Worm (Caenorhabditis elegans) whole organism, L3 larva: ENCODE results near the gene dsh-1.

Source experiments
- R02D3.7 ChIP-seq: fragments of 150-350 bp; optimal IDR thresholded peaks from 2 replicates; lab custom pipeline; 2014; ENCODE audit warnings: missing biosample characterization, missing genetic modification characterization
- ZK546.5 ChIP-seq: sonication (generic microtip); optimal IDR thresholded peaks from 2 replicates; lab custom pipeline; 2017; ENCODE audit warnings: missing biosample characterization, missing genetic modification characterization
- aly-2 ChIP-seq: fragments of 150-350 bp; optimal IDR thresholded peaks from 2 replicates; lab custom pipeline; 2014; ENCODE audit warnings: missing biosample characterization, missing genetic modification characterization
- ama-1 ChIP-seq: fragments of 150-350 bp; optimal IDR thresholded peaks from 2 replicates; lab custom pipeline; 2018
- ceh-28 ChIP-seq: fragments of 150-350 bp; optimal IDR thresholded peaks from 2 replicates; lab custom pipeline; 2014; ENCODE audit warnings: missing biosample characterization, missing genetic modification reagents, missing genetic modification characterization
- daf-12 ChIP-seq: fragments of 150-350 bp; optimal IDR thresholded peaks from 2 replicates; lab custom pipeline; 2014; ENCODE audit warnings: missing biosample characterization, missing genetic modification reagents, missing genetic modification characterization
- egl-27 ChIP-seq: sonication (generic microtip); optimal IDR thresholded peaks from 4 replicates; lab custom pipeline; 2017; ENCODE audit warnings: missing biosample characterization, missing genetic modification reagents, missing genetic modification characterization
- egl-5 ChIP-seq: fragments of 150-350 bp; optimal IDR thresholded peaks from 2 replicates; lab custom pipeline; 2017; ENCODE audit warnings: missing biosample characterization, missing genetic modification reagents, missing genetic modification characterization, inconsistent platforms
- elt-1 ChIP-seq: fragments of 150-350 bp; optimal IDR thresholded peaks from 2 replicates; lab custom pipeline; 2014; ENCODE audit warnings: missing biosample characterization, missing genetic modification characterization
- elt-2 ChIP-seq: sonication (generic microtip); optimal IDR thresholded peaks from 2 replicates; lab custom pipeline; 2016; ENCODE audit warnings: missing genetic modification reagents, mild to moderate bottlenecking, missing genetic modification characterization, missing compliant biosample characterization
- eor-1 ChIP-seq, 2 experiments: fragments of 150-350 bp; optimal IDR thresholded peaks; 2 replicates each; lab custom pipeline; 2014 to 2018; ENCODE audit warnings: missing biosample characterization in 2 of 2, missing genetic modification characterization in 2 of 2
- fkh-10 ChIP-seq: sonication (generic microtip); optimal IDR thresholded peaks from 2 replicates; lab custom pipeline; 2017; ENCODE audit warnings: missing biosample characterization, missing genetic modification reagents, missing genetic modification characterization
- fkh-2 ChIP-seq: fragments of 150-350 bp; optimal IDR thresholded peaks from 2 replicates; lab custom pipeline; 2014; ENCODE audit warnings: missing biosample characterization, missing genetic modification reagents, missing genetic modification characterization
- fos-1 ChIP-seq: fragments of 150-350 bp; optimal IDR thresholded peaks from 2 replicates; lab custom pipeline; 2014; ENCODE audit warnings: missing biosample characterization, missing genetic modification characterization
- hmg-11 ChIP-seq: sonication (generic microtip); optimal IDR thresholded peaks from 2 replicates; lab custom pipeline; 2016; ENCODE audit warnings: missing genetic modification characterization, missing compliant biosample characterization
- lin-15B ChIP-seq: fragments of 150-350 bp; optimal IDR thresholded peaks from 2 replicates; lab custom pipeline; 2014; ENCODE audit warnings: missing biosample characterization, missing genetic modification characterization
- lin-39 ChIP-seq: fragments of 150-350 bp; optimal IDR thresholded peaks from 2 replicates; lab custom pipeline; 2018; ENCODE audit warnings: missing biosample characterization, missing genetic modification reagents, missing genetic modification characterization
- lsy-12 ChIP-seq: sonication (generic microtip); optimal IDR thresholded peaks from 2 replicates; lab custom pipeline; 2016; ENCODE audit warnings: mild to moderate bottlenecking, missing genetic modification characterization, missing compliant biosample characterization
- mdl-1 ChIP-seq: fragments of 150-350 bp; optimal IDR thresholded peaks from 2 replicates; lab custom pipeline; 2014; ENCODE audit warnings: missing biosample characterization, missing genetic modification characterization
- mml-1 ChIP-seq: fragments of 150-350 bp; sonication (generic microtip); optimal IDR thresholded peaks from 3 replicates; lab custom pipeline; 2014; ENCODE audit warnings: missing biosample characterization, missing genetic modification characterization
- nfya-1 ChIP-seq: sonication (generic microtip); optimal IDR thresholded peaks from 2 replicates; lab custom pipeline; 2017; ENCODE audit warnings: missing genetic modification characterization, mild to moderate bottlenecking, missing compliant biosample characterization, antibody characterized with exemption, moderate library complexity; ENCODE audit not compliant: insufficient read depth
- nhr-11 ChIP-seq: fragments of 150-350 bp; optimal IDR thresholded peaks from 2 replicates; lab custom pipeline; 2014; ENCODE audit warnings: missing biosample characterization, missing genetic modification characterization
- nhr-12 ChIP-seq: fragments of 150-350 bp; optimal IDR thresholded peaks from 2 replicates; lab custom pipeline; 2014; ENCODE audit warnings: missing biosample characterization, missing genetic modification characterization
- nhr-23 ChIP-seq: fragments of 150-350 bp; optimal IDR thresholded peaks from 2 replicates; lab custom pipeline; 2014; ENCODE audit warnings: missing biosample characterization, missing genetic modification reagents, missing genetic modification characterization
- nhr-237 ChIP-seq: fragments of 150-350 bp; optimal IDR thresholded peaks from 2 replicates; lab custom pipeline; 2014; ENCODE audit warnings: missing biosample characterization, missing genetic modification characterization
- nhr-25 ChIP-seq: sonication (generic microtip); optimal IDR thresholded peaks from 2 replicates; lab custom pipeline; 2017; ENCODE audit warnings: missing biosample characterization, missing genetic modification characterization
- nhr-28 ChIP-seq: fragments of 150-350 bp; optimal IDR thresholded peaks from 2 replicates; lab custom pipeline; 2014; ENCODE audit warnings: missing biosample characterization, missing genetic modification characterization
- nhr-43 ChIP-seq: sonication (generic microtip); optimal IDR thresholded peaks from 2 replicates; lab custom pipeline; 2016; ENCODE audit warnings: mild to moderate bottlenecking, missing genetic modification characterization, missing compliant biosample characterization; ENCODE audit not compliant: poor library complexity, severe bottlenecking
- nhr-76 ChIP-seq: fragments of 150-350 bp; sonication (generic microtip); optimal IDR thresholded peaks from 5 replicates; lab custom pipeline; 2014; ENCODE audit warnings: missing biosample characterization, missing genetic modification characterization
- pqm-1 ChIP-seq: fragments of 150-350 bp; optimal IDR thresholded peaks from 2 replicates; lab custom pipeline; 2017; ENCODE audit warnings: missing biosample characterization, missing genetic modification characterization, inconsistent platforms
- sea-2 ChIP-seq: fragments of 150-350 bp; sonication (generic microtip); optimal IDR thresholded peaks from 4 replicates; lab custom pipeline; 2014; ENCODE audit warnings: missing biosample characterization, missing genetic modification reagents, missing genetic modification characterization
- tbx-2 ChIP-seq: sonication (generic microtip); optimal IDR thresholded peaks from 2 replicates; lab custom pipeline; 2016; ENCODE audit warnings: mild to moderate bottlenecking, missing genetic modification characterization, missing compliant biosample characterization
- unc-39 ChIP-seq: sonication (generic microtip); optimal IDR thresholded peaks from 4 replicates; lab custom pipeline; 2017; ENCODE audit warnings: missing biosample characterization, missing genetic modification characterization
- unc-62 ChIP-seq: fragments of 150-350 bp; sonication (generic microtip); optimal IDR thresholded peaks from 4 replicates; lab custom pipeline; 2014; ENCODE audit warnings: missing biosample characterization, missing genetic modification reagents, missing genetic modification characterization
- zag-1 ChIP-seq: fragments of 150-350 bp; optimal IDR thresholded peaks from 2 replicates; lab custom pipeline; 2014; ENCODE audit warnings: missing biosample characterization, missing genetic modification characterization
- ztf-11 ChIP-seq: fragments of 150-350 bp; optimal IDR thresholded peaks from 2 replicates; lab custom pipeline; 2014; ENCODE audit warnings: missing biosample characterization, missing genetic modification characterization
- ztf-4 ChIP-seq: fragments of 150-350 bp; optimal IDR thresholded peaks from 2 replicates; lab custom pipeline; 2014; ENCODE audit warnings: missing biosample characterization, missing genetic modification characterization

Gene dsh-1

ce11 chrII:5246791-5247361 lies 21.7 kb upstream of the dsh-1 start, which contains the start of gene ptr-6:
TSS of gene ptr-6 (minus strand) at chrII:5246837.
- no peak for TF ChIP-seq mdl-1 (tag; lab: Kevin White, UChicago)
- TF ChIP-seq mml-1 (tag; lab: Kevin White, UChicago), result no peak
- TF ChIP-seq tbx-2, result no peak
- TF ChIP-seq R02D3.7, result no peak
- no peak for TF ChIP-seq nhr-12
- no peak for TF ChIP-seq nhr-11 (tag; lab: Kevin White, UChicago)
- no peak for TF ChIP-seq nfya-1
- TF ChIP-seq zag-1, result no peak
- no peak for TF ChIP-seq ceh-28
- TF ChIP-seq nhr-25, result peak; percentile 37
- TF ChIP-seq nhr-23 (tag; lab: Kevin White, UChicago), result peak; percentile 28
- TF ChIP-seq egl-27 (tag; lab: Kevin White, UChicago), result no peak
- no peak for TF ChIP-seq nhr-43 (tag; lab: Kevin White, UChicago)
- no peak for TF ChIP-seq hmg-11 (tag; lab: Kevin White, UChicago)

DNA sequence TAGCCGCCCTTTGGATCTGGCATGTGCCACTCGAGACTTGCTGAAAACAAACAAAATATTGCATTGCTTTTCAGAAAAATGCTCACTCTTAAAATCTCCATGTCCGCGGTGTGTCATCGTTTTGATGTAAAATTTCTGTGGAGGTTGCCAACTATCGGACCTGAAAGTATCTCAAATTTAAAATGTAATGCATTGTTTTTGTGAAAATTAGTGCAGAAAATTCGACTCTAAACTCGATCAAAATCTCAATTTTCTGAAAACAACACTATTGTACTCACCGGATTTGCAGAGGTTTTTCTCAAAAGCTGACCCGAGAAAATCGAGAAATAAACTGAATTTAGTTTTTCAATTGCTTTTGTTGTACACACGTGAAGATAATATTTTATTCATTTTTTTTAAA lies 16.4 kb upstream of the dsh-1 start, which contains the start of gene T16D1.1:
TSS of gene T16D1.1 (minus strand) at position 101 of the 400 bp plus-strand sequence.
- TF ChIP-seq lin-39 (tag; lab: Kevin White, UChicago), result no peak
- TF ChIP-seq sea-2 (GFP tag; lab: Kevin White, UChicago), result no peak
- TF ChIP-seq tbx-2, result no peak
- TF ChIP-seq nhr-12, result no peak
- TF ChIP-seq lin-15B (tag; lab: Kevin White, UChicago), result no peak
- no peak for TF ChIP-seq unc-39
- TF ChIP-seq nhr-25, result no peak
- TF ChIP-seq pqm-1 (tag; lab: Kevin White, UChicago), result no peak
- TF ChIP-seq mdl-1 (tag; lab: Kevin White, UChicago), result no peak
- TF ChIP-seq ztf-4 (tag; lab: Kevin White, UChicago), result no peak
- TF ChIP-seq egl-27 (tag; lab: Kevin White, UChicago), result no peak
- TF ChIP-seq, all 47 proteins: peak for 0

- TF ChIP-seq daf-12 (tag; lab: Kevin White, UChicago) (no peak), ama-1 (lab: Kevin White, UChicago) (no peak), nfya-1 (no peak), nhr-237 (no peak), sea-2 (GFP tag; lab: Kevin White, UChicago) (no peak)
Observed at ce11 chrII:5238366-5238765, 13.2 kb upstream of the dsh-1 start, which contains the start of gene pho-4. TSS of gene pho-4 (minus strand) at chrII:5238466.

ce11 chrII:5237699-5238098 lies 12.5 kb upstream of the dsh-1 start:
- TF ChIP-seq aly-2 (tag; lab: Kevin White, UChicago) (no peak), nhr-43 (tag; lab: Kevin White, UChicago) (no peak), ama-1 (lab: Kevin White, UChicago) (no peak), tbx-2 (no peak), zag-1 (no peak), mdl-1 (tag; lab: Kevin White, UChicago) (no peak), fos-1 (tag; lab: Kevin White, UChicago) (no peak), lsy-12 (tag; lab: Kevin White, UChicago) (peak; percentile 4), ZK546.5 (tag; lab: Kevin White, UChicago) (no peak), egl-5 (tag; lab: Kevin White, UChicago) (no peak), fkh-10 (GFP tag; lab: Kevin White, UChicago) (no peak), ztf-11 (tag; lab: Kevin White, UChicago) (no peak), lin-39 (tag; lab: Kevin White, UChicago) (no peak), pqm-1 (tag; lab: Kevin White, UChicago) (peak; percentile 26), hmg-11 (tag; lab: Kevin White, UChicago) (no peak), nhr-28 (tag; lab: Kevin White, UChicago) (no peak), sea-2 (GFP tag; lab: Kevin White, UChicago) (no peak), eor-1 (tag; optimal IDR thresholded peaks at IDR 0.05; lab: Kevin White, UChicago) (no peak), nhr-76 (tag; lab: Kevin White, UChicago) (no peak), unc-62 (GFP tag; lab: Kevin White, UChicago) (no peak), elt-2 (tag; lab: Kevin White, UChicago) (peak; percentile 57), fkh-2 (tag; lab: Kevin White, UChicago) (no peak), elt-1 (tag; lab: Kevin White, UChicago) (no peak), egl-27 (tag; lab: Kevin White, UChicago) (no peak), nfya-1 (peak; percentile 3), R02D3.7 (no peak), nhr-11 (tag; lab: Kevin White, UChicago) (no peak), daf-12 (tag; lab: Kevin White, UChicago) (no peak)
- TF ChIP-seq, all 47 proteins: peak for 4
